Fruit fly (Drosophila melanogaster) Kc167 (cell line): ENCODE measurements around the gene Rbp.

Source experiments
- Myc ChIP-seq: fragments of >200 bp; optimal IDR thresholded peaks from 2 replicates; lab custom pipeline; 2017; ENCODE audit warnings: missing external identifiers
- Sin3A ChIP-seq: fragments of >200 bp; optimal IDR thresholded peaks from 2 replicates; lab custom pipeline; 2018; ENCODE audit warnings: missing external identifiers
- insv ChIP-seq: fragments of >200 bp; optimal IDR thresholded peaks from 3 replicates; lab custom pipeline; 2018; ENCODE audit warnings: missing external identifiers
- ttk ChIP-seq: sonication (Bioruptor generic); optimal IDR thresholded peaks from 2 replicates; lab custom pipeline; 2017; ENCODE audit warnings: missing external identifiers

dm6 chr3R:15408131-15408731, 33.8 kb downstream of the Rbp start, which contains the start of gene Atx2:
- TF ChIP-seq ttk (lab: Kevin White, UChicago) (no peak), insv (no peak), Sin3A (lab: Kevin White, UChicago) (no peak), Myc (lab: Kevin White, UChicago) (no peak)
